Worm (Caenorhabditis elegans): ENCODE data around the gene vhl-1.

ce11 chrX:11286246-11286645 lies 20.9 kb upstream of the vhl-1 start, which contains the start of gene F38B2.3:
- TF ChIP-seq zfp-2 (tag; optimal IDR thresholded peaks at IDR 0.05) = no peak
- TF ChIP-seq pha-4 (GFP tag; IDR thresholded peaks at IDR 0.05) = no peak
- TF ChIP-seq pha-4 (tag; optimal IDR thresholded peaks at IDR 0.05) = no peak
- TF ChIP-seq ama-1 (optimal IDR thresholded peaks at IDR 0.05) = no peak
- no peak for TF ChIP-seq fos-1 (tag; optimal IDR thresholded peaks at IDR 0.05)
- TF ChIP-seq nhr-77 (tag; optimal IDR thresholded peaks at IDR 0.05) = no peak
- TF ChIP-seq skn-1 (tag; optimal IDR thresholded peaks at IDR 0.05) = no peak
- TF ChIP-seq lsy-2 (tag; optimal IDR thresholded peaks at IDR 0.05) = no peak
- TF ChIP-seq nhr-25 (tag; optimal IDR thresholded peaks at IDR 0.05; ENCODE audit: borderline replicate concordance, insufficient read depth) = no peak
- TF ChIP-seq ztf-11 (tag; optimal IDR thresholded peaks at IDR 0.05) = no peak
- no peak for TF ChIP-seq unc-62 (GFP tag; optimal IDR thresholded peaks at IDR 0.05 in 1 of 2)
- no peak for TF ChIP-seq unc-62 (tag; optimal IDR thresholded peaks at IDR 0.05)
- TF ChIP-seq ceh-28 (tag; optimal IDR thresholded peaks at IDR 0.05) = no peak
- TF ChIP-seq Y105C5A.15 (GFP tag; IDR thresholded peaks at IDR 0.05) = no peak
- no peak for TF ChIP-seq egl-27 (tag; optimal IDR thresholded peaks at IDR 0.05)

Measured in whole organism, L4 larva.